Fruit fly (Drosophila melanogaster) whole organism, embryonic: Measurements from ENCODE around the gene grsm.

Experiments
- Bdp1 ChIP-seq: fragments of 200-800 bp; sonication (Bioruptor generic); optimal IDR thresholded peaks from 3 replicates; lab custom pipeline; 2016; ENCODE audit warnings: missing biosample characterization, missing genetic modification characterization
- Bgb ChIP-seq: fragments of 200-800 bp; sonication (Bioruptor generic); IDR thresholded peaks from 2 replicates; pipeline ENCODE4 v1.3.6; 2022; ENCODE audit warnings: missing biosample characterization, missing genetic modification characterization; ENCODE audit not compliant: partially characterized antibody
- Bteb2 ChIP-seq: fragments of 200-800 bp; sonication (Bioruptor generic); optimal IDR thresholded peaks from 2 replicates; lab custom pipeline; 2016; ENCODE audit warnings: missing biosample characterization, missing genetic modification characterization
- CG12942 ChIP-seq: fragments of 200-800 bp; sonication (Bioruptor generic); optimal IDR thresholded peaks from 3 replicates; lab custom pipeline; 2016; ENCODE audit warnings: missing biosample characterization, missing genetic modification characterization
- CG15601 ChIP-seq: fragments of 200-800 bp; sonication (Bioruptor generic); optimal IDR thresholded peaks from 3 replicates; lab custom pipeline; 2019; ENCODE audit warnings: missing biosample characterization, mild to moderate bottlenecking, missing genetic modification characterization, moderate library complexity
- CG15696 ChIP-seq: fragments of 200-800 bp; sonication (Bioruptor generic); optimal IDR thresholded peaks from 2 replicates; lab custom pipeline; 2019; ENCODE audit warnings: missing biosample characterization, mild to moderate bottlenecking, missing genetic modification characterization, moderate library complexity
- CG1647 ChIP-seq: fragments of 200-800 bp; sonication (Bioruptor generic); optimal IDR thresholded peaks from 3 replicates; lab custom pipeline; 2016; ENCODE audit warnings: missing biosample characterization, missing genetic modification characterization
- CG16813 ChIP-seq: fragments of 200-800 bp; sonication (Bioruptor generic); IDR thresholded peaks from 3 replicates; pipeline ENCODE4 v1.3.6; 2022; ENCODE audit warnings: missing biosample characterization, missing genetic modification characterization; ENCODE audit not compliant: partially characterized antibody
- CG17328 ChIP-seq: fragments of 200-800 bp; sonication (Bioruptor generic); IDR thresholded peaks from 2 replicates; pipeline ENCODE4 v1.3.6; 2022; ENCODE audit warnings: missing biosample characterization, missing genetic modification characterization
- CG1792 ChIP-seq: fragments of 200-800 bp; sonication (Bioruptor generic); optimal IDR thresholded peaks from 2 replicates; lab custom pipeline; 2016; ENCODE audit warnings: missing biosample characterization, missing genetic modification characterization
- CG2202 ChIP-seq: fragments of 200-800 bp; sonication (Bioruptor generic); optimal IDR thresholded peaks from 2 replicates; lab custom pipeline; 2018; ENCODE audit warnings: missing biosample characterization, mild to moderate bottlenecking, missing genetic modification characterization
- CG3163 ChIP-seq: fragments of 200-800 bp; sonication (Bioruptor generic); optimal IDR thresholded peaks from 3 replicates; lab custom pipeline; 2016; ENCODE audit warnings: missing biosample characterization, missing genetic modification characterization
- CG33213 ChIP-seq: fragments of 200-800 bp; sonication (Bioruptor generic); optimal IDR thresholded peaks from 3 replicates; lab custom pipeline; 2016; ENCODE audit warnings: missing biosample characterization, missing genetic modification characterization
- CG34422 ChIP-seq: fragments of 200-800 bp; sonication (Bioruptor generic); IDR thresholded peaks from 3 replicates; pipeline ENCODE4 v1.3.6; 2022; ENCODE audit warnings: missing biosample characterization, missing genetic modification characterization
- CG9609 ChIP-seq: fragments of 200-800 bp; sonication (Bioruptor generic); optimal IDR thresholded peaks from 3 replicates; lab custom pipeline; 2016; ENCODE audit warnings: missing biosample characterization, missing genetic modification characterization
- CG9876 ChIP-seq: fragments of 200-800 bp; sonication (Bioruptor generic); optimal IDR thresholded peaks from 2 replicates; lab custom pipeline; 2016; ENCODE audit warnings: missing biosample characterization, missing genetic modification characterization
- D19A ChIP-seq: fragments of 200-800 bp; optimal IDR thresholded peaks from 3 replicates; lab custom pipeline; 2019; ENCODE audit warnings: missing biosample characterization, mild to moderate bottlenecking, missing genetic modification characterization, moderate library complexity
- Dref ChIP-seq: fragments of 200-800 bp; sonication (Bioruptor generic); IDR thresholded peaks from 2 replicates; pipeline ENCODE4 v1.3.6; 2022; ENCODE audit warnings: missing biosample characterization, missing genetic modification characterization
- Drgx ChIP-seq: fragments of 200-800 bp; sonication (Bioruptor generic); IDR thresholded peaks from 2 replicates; pipeline ENCODE4 v1.3.6; 2022; ENCODE audit warnings: missing biosample characterization, missing genetic modification characterization
- Gug ChIP-seq: fragments of 200-800 bp; sonication (Bioruptor generic); IDR thresholded peaks from 4 replicates; pipeline ENCODE4 v1.3.6; 2022; ENCODE audit warnings: missing biosample characterization, missing genetic modification characterization
- H2.0 ChIP-seq: fragments of 200-800 bp; sonication (Bioruptor generic); IDR thresholded peaks from 2 replicates; pipeline ENCODE4 v1.3.6; 2022; ENCODE audit warnings: missing biosample characterization, missing genetic modification characterization
- HLH3B ChIP-seq: fragments of 200-800 bp; sonication (Bioruptor generic); IDR thresholded peaks from 2 replicates; pipeline ENCODE4 v1.3.6; 2022; ENCODE audit warnings: missing biosample characterization, missing genetic modification characterization
- HLH4C ChIP-seq: fragments of 200-800 bp; sonication (Bioruptor generic); IDR thresholded peaks from 3 replicates; pipeline ENCODE4 v1.3.6; 2022; ENCODE audit warnings: missing biosample characterization, missing genetic modification characterization; ENCODE audit not compliant: partially characterized antibody
- Kr ChIP-seq: fragments of 200-800 bp; sonication (Bioruptor generic); optimal IDR thresholded peaks from 2 replicates; lab custom pipeline; 2017; ENCODE audit warnings: missing biosample characterization, mild to moderate bottlenecking, missing genetic modification characterization
- NfI ChIP-seq: fragments of 200-800 bp; sonication (Bioruptor generic); optimal IDR thresholded peaks from 3 replicates; lab custom pipeline; 2018; ENCODE audit warnings: missing biosample characterization, mild to moderate bottlenecking, missing genetic modification characterization, moderate library complexity
- Optix ChIP-seq: fragments of 200-800 bp; sonication (Bioruptor generic); IDR thresholded peaks from 3 replicates; pipeline ENCODE4 v1.3.6; 2022; ENCODE audit warnings: missing biosample characterization, missing genetic modification characterization
- Rfx ChIP-seq: fragments of 200-800 bp; sonication (Bioruptor generic); IDR thresholded peaks from 2 replicates; pipeline ENCODE4 v1.3.6; 2022; ENCODE audit warnings: missing biosample characterization, missing genetic modification characterization
- Xrp1 ChIP-seq: fragments of 200-800 bp; sonication (Bioruptor generic); IDR thresholded peaks from 2 replicates; pipeline ENCODE4 v1.3.6; 2022; ENCODE audit warnings: missing biosample characterization, missing genetic modification characterization
- ac ChIP-seq: fragments of 200-800 bp; sonication (Bioruptor generic); optimal IDR thresholded peaks from 3 replicates; lab custom pipeline; 2017; ENCODE audit warnings: missing biosample characterization, mild to moderate bottlenecking, missing genetic modification characterization
- ash1 ChIP-seq: fragments of 200-800 bp; sonication (Bioruptor generic); optimal IDR thresholded peaks from 2 replicates; lab custom pipeline; 2018; ENCODE audit warnings: missing biosample characterization, mild to moderate bottlenecking, missing genetic modification characterization
- bab2 ChIP-seq: fragments of 200-800 bp; sonication (Bioruptor generic); optimal IDR thresholded peaks from 2 replicates; lab custom pipeline; 2016; ENCODE audit warnings: missing biosample characterization, missing genetic modification characterization
- bbx ChIP-seq: fragments of 200-800 bp; sonication (Bioruptor generic); IDR thresholded peaks from 2 replicates; pipeline ENCODE4 v1.3.6; 2022; ENCODE audit warnings: missing biosample characterization, missing genetic modification characterization; ENCODE audit not compliant: partially characterized antibody
- bigmax ChIP-seq: fragments of 200-800 bp; sonication (Bioruptor generic); optimal IDR thresholded peaks from 2 replicates; lab custom pipeline; 2018; ENCODE audit warnings: missing biosample characterization, mild to moderate bottlenecking, missing genetic modification characterization
- bowl ChIP-seq: fragments of 200-800 bp; sonication (Bioruptor generic); IDR thresholded peaks from 2 replicates; pipeline ENCODE4 v1.3.6; 2022; ENCODE audit warnings: missing biosample characterization, missing genetic modification characterization
- cwo ChIP-seq: fragments of 200-800 bp; sonication (Bioruptor generic); optimal IDR thresholded peaks from 3 replicates; lab custom pipeline; 2017; ENCODE audit warnings: missing biosample characterization, missing genetic modification characterization, mild to moderate bottlenecking, moderate library complexity, missing genetic modification reagents
- inv ChIP-seq: fragments of 200-800 bp; sonication (Bioruptor generic); IDR thresholded peaks from 2 replicates; pipeline ENCODE4 v1.3.6; 2022; ENCODE audit warnings: missing biosample characterization, missing genetic modification characterization; ENCODE audit not compliant: partially characterized antibody
- lov ChIP-seq, 2 experiments: fragments of 200-800 bp in 1 of 2; fragments of >200 bp in 1 of 2; sonication (Bioruptor generic) in 1 of 2; IDR thresholded peaks in 1 of 2; optimal IDR thresholded peaks in 1 of 2; 2 replicates in 1 of 2; 3 replicates in 1 of 2; pipeline versions ENCODE4 v1.3.6 to Lab custom; 2017 to 2022; ENCODE audit warnings: missing biosample characterization in 1 of 2, missing genetic modification characterization in 1 of 2
- luna ChIP-seq: fragments of 200-800 bp; sonication (Bioruptor generic); optimal IDR thresholded peaks from 2 replicates; lab custom pipeline; 2016; ENCODE audit warnings: missing biosample characterization, missing genetic modification characterization
- peb ChIP-seq: fragments of 200-800 bp; sonication (Bioruptor generic); IDR thresholded peaks from 2 replicates; pipeline ENCODE4 v1.3.6; 2022; ENCODE audit warnings: missing biosample characterization, missing genetic modification characterization
- psq ChIP-seq: fragments of 200-800 bp; sonication (Bioruptor generic); optimal IDR thresholded peaks from 2 replicates; lab custom pipeline; 2017; ENCODE audit warnings: missing biosample characterization, missing genetic modification characterization
- sc ChIP-seq, 3 experiments: fragments of >200 bp in 2 of 3; fragments of 200-800 bp in 1 of 3; sonication (Bioruptor generic) in 1 of 3; optimal IDR thresholded peaks; 2 replicates in 2 of 3; 3 replicates in 1 of 3; lab custom pipeline; 2017; ENCODE audit warnings: mild to moderate bottlenecking in 1 of 3, missing biosample characterization in 1 of 3, missing genetic modification characterization in 1 of 3, missing genetic modification reagents in 1 of 3
- toy ChIP-seq: fragments of 200-800 bp; sonication (Bioruptor generic); IDR thresholded peaks from 2 replicates; pipeline ENCODE4 v1.3.6; 2022; ENCODE audit warnings: missing biosample characterization, missing genetic modification characterization
- ttk ChIP-seq: fragments of 200-800 bp; sonication (Bioruptor generic); IDR thresholded peaks from 2 replicates; pipeline ENCODE4 v2.1.2; 2022; ENCODE audit warnings: missing biosample characterization, missing genetic modification characterization
- tx ChIP-seq: fragments of 200-800 bp; sonication (Bioruptor generic); optimal IDR thresholded peaks from 2 replicates; lab custom pipeline; 2016; ENCODE audit warnings: missing biosample characterization, missing genetic modification characterization
- vnd ChIP-seq: fragments of 200-800 bp; sonication (Bioruptor generic); IDR thresholded peaks from 3 replicates; pipeline ENCODE4 v1.3.6; 2022; ENCODE audit warnings: missing biosample characterization, missing genetic modification characterization; ENCODE audit not compliant: partially characterized antibody
- zfh1 ChIP-seq: fragments of 200-800 bp; sonication (Bioruptor generic); IDR thresholded peaks from 3 replicates; pipeline ENCODE4 v1.3.6; 2022; ENCODE audit warnings: missing biosample characterization, missing genetic modification characterization
- zfh2 ChIP-seq: fragments of 200-800 bp; sonication (Bioruptor generic); optimal IDR thresholded peaks from 2 replicates; lab custom pipeline; 2016; ENCODE audit warnings: missing biosample characterization, missing genetic modification characterization

Gene grsm

DNA sequence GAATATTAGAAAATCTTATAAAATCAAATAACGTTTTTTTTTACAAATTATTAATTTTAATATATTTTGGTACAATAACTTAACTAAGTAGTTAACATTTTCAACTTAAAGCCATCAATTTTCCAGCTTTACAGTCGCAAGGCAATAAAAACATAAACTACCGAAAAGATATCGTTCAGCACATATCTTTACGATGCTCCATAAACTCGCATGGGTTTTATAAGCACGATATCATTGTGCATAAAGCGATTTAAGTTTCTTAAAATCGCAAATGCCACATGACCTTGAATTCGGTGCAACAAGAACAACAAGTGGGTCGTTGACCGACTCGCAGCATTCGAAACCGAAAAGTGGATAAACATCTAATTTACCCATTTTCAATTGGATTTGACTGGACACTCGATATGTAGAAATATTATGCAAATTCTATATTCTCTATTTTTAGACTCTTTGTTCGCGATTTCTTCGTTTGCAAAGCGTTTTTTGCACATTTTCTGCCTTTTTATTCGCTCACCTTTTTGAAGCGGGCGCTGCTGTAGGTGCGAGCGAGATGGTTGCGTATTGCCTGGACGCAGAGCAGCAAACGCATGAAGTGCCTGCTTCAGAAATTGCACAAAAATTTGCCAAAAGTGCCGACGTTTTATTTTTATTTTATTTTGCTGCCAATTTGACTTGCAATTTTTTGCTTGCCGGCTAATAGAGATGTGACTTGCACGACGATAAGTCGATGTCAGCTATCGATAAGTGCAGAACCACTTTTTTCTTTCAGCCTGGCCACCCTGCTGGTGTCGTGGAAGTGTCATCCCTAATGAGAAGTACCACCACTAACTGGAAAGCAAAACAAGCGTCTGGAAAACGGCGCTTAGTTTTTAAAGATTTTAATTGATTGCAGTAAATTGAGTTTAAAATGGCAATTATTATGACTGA is 6.3 kb downstream of the grsm start, which contains the start of gene Spc25 (continued):
- TF ChIP-seq Optix (GFP tag; lab: Robert Waterston, UW) (peak; percentile 57; the same call in 1 of the 3 replicates), CG16813 (GFP tag; lab: Robert Waterston, UW) (peak; percentile 95), Gug (GFP tag; lab: Robert Waterston, UW) (peak; percentile 84), zfh1 (GFP tag; lab: Robert Waterston, UW) (peak; percentile 45; the same call in 2 of the 3 replicates), CG33213 (GFP tag; lab: Kevin White, UChicago) (peak; percentile 84), CG1792 (peak; percentile 41), D19A (no peak), bab2 (GFP tag; lab: Kevin White, UChicago) (peak; percentile 36), peb (no peak), CG34422 (GFP tag; lab: Robert Waterston, UW) (peak; percentile 80), luna (GFP tag; lab: Kevin White, UChicago) (peak; percentile 36), Xrp1 (GFP tag; lab: Robert Waterston, UW) (no peak; the same call in 1 of the 2 replicates), ac (GFP tag; lab: Kevin White, UChicago) (no peak), NfI (GFP tag; lab: Kevin White, UChicago) (no peak), H2.0 (peak; percentile 38; the same call in 1 of the 2 replicates), bowl (GFP tag; lab: Robert Waterston, UW) (no peak), HLH3B (GFP tag; lab: Robert Waterston, UW) (0 out of 2 replicates have a peak, but pooled peaks have one; percentile 36), zfh2 (GFP tag; lab: Kevin White, UChicago) (peak; percentile 75), Bdp1 (GFP tag; lab: Kevin White, UChicago) (peak; percentile 43), ash1 (GFP tag; lab: Kevin White, UChicago) (no peak), Rfx (peak; percentile 75; the same call in 1 of the 2 replicates), CG15601 (no peak), ttk (GFP tag; lab: Robert Waterston, UW) (peak; percentile 41; the same call in 1 of the 2 replicates), Kr (GFP tag; lab: Kevin White, UChicago) (no peak), vnd (GFP tag; lab: Robert Waterston, UW) (peak; percentile 87), CG17328 (GFP tag; lab: Robert Waterston, UW) (0 out of 2 replicates have a peak, but pooled peaks have one; percentile 28), tx (peak; percentile 60), bigmax (no peak), HLH4C (GFP tag; lab: Robert Waterston, UW) (peak; percentile 88), Drgx (GFP tag; lab: Robert Waterston, UW) (no peak), CG12942 (GFP tag; lab: Kevin White, UChicago) (peak; percentile 45), cwo (no peak), Dref (peak; percentile 96), CG9876 (peak; percentile 58), bbx (GFP tag; lab: Robert Waterston, UW) (peak; percentile 93), lov (optimal IDR thresholded peaks at IDR 0.05; lab: Kevin White, UChicago) (no peak), lov (GFP tag; IDR thresholded peaks at IDR 0.05; lab: Robert Waterston, UW) (0 out of 3 replicates have a peak, but pooled peaks have one; percentile 32), toy (GFP tag; lab: Robert Waterston, UW) (no peak), CG9609 (peak; percentile 52), CG2202 (tag; lab: Kevin White, UChicago) (no peak), CG15696 (peak; percentile 7), sc (optimal IDR thresholded peaks at IDR 0.05; lab: Kevin White, UChicago) (no peak), sc (GFP tag; optimal IDR thresholded peaks at IDR 0.05; lab: Kevin White, UChicago) (no peak), psq (GFP tag; lab: Kevin White, UChicago) (peak; percentile 4), inv (GFP tag; lab: Robert Waterston, UW) (peak; percentile 89), CG3163 (GFP tag; lab: Kevin White, UChicago) (peak; percentile 38), Bteb2 (GFP tag; lab: Kevin White, UChicago) (no peak), Bgb (GFP tag; lab: Robert Waterston, UW) (peak; percentile 97), CG1647 (GFP tag; lab: Kevin White, UChicago) (no peak)
